Worm (Caenorhabditis elegans): Measurements from ENCODE around the gene mrp-6.

mrp-6 gene

ce11 chrX:4218174-4218573, 31.6 kb upstream of the mrp-6 start, which contains the start of gene W01H2.2 (continued):
- TF ChIP-seq ceh-79 (tag; optimal IDR thresholded peaks at IDR 0.05): no peak
- TF ChIP-seq ztf-18 (tag; optimal IDR thresholded peaks at IDR 0.05): no peak
- no peak for TF ChIP-seq attf-3 (GFP tag; conservative IDR thresholded peaks at IDR 0.05)
- TF ChIP-seq snpc-4 (GFP tag; optimal IDR thresholded peaks at IDR 0.05): no peak
- TF ChIP-seq snpc-4 (tag; optimal IDR thresholded peaks at IDR 0.05): no peak
- no peak for TF ChIP-seq aptf-2 (GFP tag; conservative IDR thresholded peaks at IDR 0.05)
- no peak for TF ChIP-seq sdz-38 (tag; optimal IDR thresholded peaks at IDR 0.05)
- no peak for TF ChIP-seq cebp-1 (GFP tag; IDR thresholded peaks at IDR 0.05)
- peak; percentile 31 for TF ChIP-seq cebp-1 (tag; optimal IDR thresholded peaks at IDR 0.05)
- peak; percentile 36 for TF ChIP-seq chd-7 (tag; optimal IDR thresholded peaks at IDR 0.05)
- TF ChIP-seq tbp1 (GFP tag; optimal IDR thresholded peaks at IDR 0.05): no peak
- TF ChIP-seq madf-6 (GFP tag; IDR thresholded peaks at IDR 0.05): no peak
- TF ChIP-seq B0019.2 (GFP tag; conservative IDR thresholded peaks at IDR 0.05): no peak
- no peak for TF ChIP-seq lin-40 (tag; optimal IDR thresholded peaks at IDR 0.05)
- 0 out of 2 replicates have a peak, but pooled peaks have one; percentile 34 for TF ChIP-seq mcd-1 (GFP tag; IDR thresholded peaks at IDR 0.05)
- TF ChIP-seq let-526 (GFP tag; IDR thresholded peaks at IDR 0.05): no peak
- TF ChIP-seq egl-18 (GFP tag; IDR thresholded peaks at IDR 0.05): no peak
- TF ChIP-seq K12H6.12 (tag; optimal IDR thresholded peaks at IDR 0.05): no peak

- 0 out of 2 replicates have a peak, but pooled peaks have one; percentile 16 for TF ChIP-seq B0336.3 (GFP tag; IDR thresholded peaks at IDR 0.05)
- TF ChIP-seq lin-54 (GFP tag; optimal IDR thresholded peaks at IDR 0.05): no peak
- TF ChIP-seq sptf-2 (GFP tag; optimal IDR thresholded peaks at IDR 0.05): no peak
- TF ChIP-seq zfh-2 (GFP tag; conservative IDR thresholded peaks at IDR 0.05): peak; percentile 79
- TF ChIP-seq dox-1 (GFP tag; IDR thresholded peaks at IDR 0.05): 0 out of 2 replicates have a peak, but pooled peaks have one; percentile 18
- TF ChIP-seq nfya-2 (GFP tag; IDR thresholded peaks at IDR 0.05): 0 out of 2 replicates have a peak, but pooled peaks have one; percentile 23
These were observed 30.3 kb upstream of the mrp-6 start, which contains the start of the genes F20B6.10 and hpk-1 for ce11 chrX:4216894-4217293. Gene F20B6.10, minus strand, starts transcription at chrX:4217196. Gene hpk-1, minus strand, starts transcription at chrX:4217290.

ce11 chrX:4215500-4216107, 29.0 kb upstream of the mrp-6 start:
- TF ChIP-seq nhr-90 (tag; optimal IDR thresholded peaks at IDR 0.05) (no peak), Y56A3A.18 (GFP tag; IDR thresholded peaks at IDR 0.05) (peak; percentile 16; the same call in 1 of the 2 replicates), dox-1 (GFP tag; IDR thresholded peaks at IDR 0.05) (0 out of 2 replicates have a peak, but pooled peaks have one; percentile 15), lin-40 (tag; optimal IDR thresholded peaks at IDR 0.05) (peak; percentile 29), let-607 (tag; optimal IDR thresholded peaks at IDR 0.05) (peak in 1 of 2 experiments; percentile 33), cebp-1 (GFP tag; IDR thresholded peaks at IDR 0.05) (no peak), cebp-1 (tag; optimal IDR thresholded peaks at IDR 0.05) (peak; percentile 11), rec-8 (tag; optimal IDR thresholded peaks at IDR 0.05) (no peak), attf-5 (GFP tag; optimal IDR thresholded peaks at IDR 0.05) (peak; percentile 24), hmg-20 (GFP tag; IDR thresholded peaks at IDR 0.05) (no peak), nhr-80 (tag; optimal IDR thresholded peaks at IDR 0.05) (peak; percentile 84), B0336.3 (GFP tag; IDR thresholded peaks at IDR 0.05) (peak; percentile 36; the same call in 1 of the 2 replicates)

- TF ChIP-seq unc-130 (GFP tag; optimal IDR thresholded peaks at IDR 0.05) (no peak), zfh-2 (GFP tag; conservative IDR thresholded peaks at IDR 0.05) (peak; percentile 72), akir-1 (GFP tag; optimal IDR thresholded peaks at IDR 0.05) (no peak), F49E8.2 (tag; optimal IDR thresholded peaks at IDR 0.05; ENCODE audit: insufficient read depth) (no peak), rec-8 (tag; optimal IDR thresholded peaks at IDR 0.05) (no peak), him-1 (tag; optimal IDR thresholded peaks at IDR 0.05) (no peak), cebp-1 (GFP tag; IDR thresholded peaks at IDR 0.05) (peak; percentile 85), cebp-1 (tag; optimal IDR thresholded peaks at IDR 0.05) (peak; percentile 97), F52B5.7 (tag; optimal IDR thresholded peaks at IDR 0.05) (no peak), fkh-3 (tag; optimal IDR thresholded peaks at IDR 0.05) (no peak), T07F8.4 (tag; optimal IDR thresholded peaks at IDR 0.05) (no peak), mel-28 (tag; optimal IDR thresholded peaks at IDR 0.05; ENCODE audit: borderline replicate concordance) (no peak), nfya-2 (GFP tag; IDR thresholded peaks at IDR 0.05) (no peak), pha-4 (tag; optimal IDR thresholded peaks at IDR 0.05) (no peak), zim-3 (tag; optimal IDR thresholded peaks at IDR 0.05) (no peak), hsf-1 (GFP tag; IDR thresholded peaks at IDR 0.05) (no peak), ets-4 (GFP tag; optimal IDR thresholded peaks at IDR 0.05) (no peak)
These were observed 28.1 kb upstream of the mrp-6 start for ce11 chrX:4214643-4215042.
